Worm (Caenorhabditis elegans) whole organism, mixed stage, embryonic: ENCODE results near the gene F38A5.8.

Source experiments
- ceh-43 ChIP-seq: fragments of 200-800 bp; sonication (Bioruptor generic); optimal IDR thresholded peaks from 2 replicates; lab custom pipeline; 2018; ENCODE audit warnings: mild to moderate bottlenecking, missing genetic modification characterization, moderate library complexity, missing compliant biosample characterization
- elt-1 ChIP-seq: sonication (generic microtip); optimal IDR thresholded peaks from 2 replicates; lab custom pipeline; 2017; ENCODE audit warnings: missing genetic modification characterization, mild to moderate bottlenecking, missing compliant biosample characterization, antibody characterized with exemption, moderate library complexity, borderline replicate concordance; ENCODE audit not compliant: insufficient read depth
- lin-13 ChIP-seq: fragments of 150-350 bp; optimal IDR thresholded peaks from 2 replicates; lab custom pipeline; 2014; ENCODE audit warnings: missing biosample characterization, missing genetic modification characterization
- lin-32 ChIP-seq: fragments of 200-800 bp; sonication (Bioruptor generic); optimal IDR thresholded peaks from 2 replicates; lab custom pipeline; 2018; ENCODE audit warnings: mild to moderate bottlenecking, missing genetic modification characterization, missing compliant biosample characterization
- lsy-2 ChIP-seq: fragments of 150-350 bp; optimal IDR thresholded peaks from 2 replicates; lab custom pipeline; 2014; ENCODE audit warnings: missing biosample characterization, missing genetic modification characterization
- nhr-12 ChIP-seq: fragments of 150-350 bp; optimal IDR thresholded peaks from 2 replicates; lab custom pipeline; 2014; ENCODE audit warnings: missing biosample characterization, missing genetic modification characterization
- nhr-237 ChIP-seq: fragments of 150-350 bp; optimal IDR thresholded peaks from 2 replicates; lab custom pipeline; 2014; ENCODE audit warnings: missing biosample characterization, missing genetic modification characterization
- nhr-28 ChIP-seq: fragments of 150-350 bp; optimal IDR thresholded peaks from 2 replicates; lab custom pipeline; 2014; ENCODE audit warnings: missing biosample characterization, missing genetic modification characterization
- nhr-76 ChIP-seq: sonication (generic microtip); optimal IDR thresholded peaks from 2 replicates; lab custom pipeline; 2017; ENCODE audit warnings: missing biosample characterization, missing genetic modification characterization
- pha-4 ChIP-seq: fragments of 150-350 bp; optimal IDR thresholded peaks from 2 replicates; lab custom pipeline; 2018; ENCODE audit warnings: missing biosample characterization, missing genetic modification reagents, missing genetic modification characterization
- unc-39 ChIP-seq: fragments of 150-350 bp; optimal IDR thresholded peaks from 2 replicates; lab custom pipeline; 2014; ENCODE audit warnings: missing biosample characterization, missing genetic modification characterization
- unc-62 ChIP-seq: fragments of 150-350 bp; optimal IDR thresholded peaks from 2 replicates; lab custom pipeline; 2014; ENCODE audit warnings: missing biosample characterization, missing genetic modification reagents, missing genetic modification characterization
- ztf-11 ChIP-seq: fragments of 150-350 bp; optimal IDR thresholded peaks from 2 replicates; lab custom pipeline; 2014; ENCODE audit warnings: missing biosample characterization, missing genetic modification characterization

DNA sequence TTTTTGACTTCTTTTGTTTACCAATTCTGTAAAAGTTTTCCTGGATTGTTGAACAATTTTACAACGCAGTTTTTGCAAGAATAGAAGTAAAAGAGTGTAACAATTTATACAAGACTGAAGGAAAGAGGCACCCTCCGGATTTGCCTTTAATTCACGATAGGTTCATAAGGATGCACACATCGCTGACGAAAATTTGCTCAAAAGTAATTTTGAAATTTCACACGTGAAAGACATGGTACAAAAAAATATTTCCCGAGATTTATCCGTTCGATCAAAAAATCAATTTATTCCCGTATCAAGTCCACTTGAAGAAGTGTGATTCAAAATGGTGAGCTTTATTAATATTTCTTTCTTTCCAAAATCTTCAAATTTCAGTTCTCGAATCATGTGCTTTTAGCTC, 21.6 kb upstream of the F38A5.8 start, which contains the start of gene C43G2.3:
- TF ChIP-seq nhr-237 (no peak), nhr-12 (tag; lab: Kevin White, UChicago) (no peak), pha-4 (tag; lab: Kevin White, UChicago) (no peak), elt-1 (tag; lab: Kevin White, UChicago) (no peak), lin-13 (no peak), nhr-28 (tag; lab: Kevin White, UChicago) (no peak), unc-39 (no peak), ceh-43 (GFP tag; lab: Kevin White, UChicago) (no peak), ztf-11 (tag; lab: Kevin White, UChicago) (no peak), unc-62 (no peak), lin-32 (no peak), lsy-2 (tag; lab: Kevin White, UChicago) (no peak), nhr-76 (no peak)
